Worm (Caenorhabditis elegans): ENCODE results near the gene pitr-6.

- TF ChIP-seq C16A3.4 (tag; optimal IDR thresholded peaks at IDR 0.05) = no peak
- no peak for TF ChIP-seq alr-1 (tag; optimal IDR thresholded peaks at IDR 0.05; ENCODE audit: borderline replicate concordance)
- no peak for TF ChIP-seq tlp-1 (tag; optimal IDR thresholded peaks at IDR 0.05)
Observed at ce11 chrII:12408717-12409116, 36.4 kb upstream of the pitr-6 start, which contains the start of gene sre-31.
